Worm (Caenorhabditis elegans) whole organism, mixed stage, embryonic: Measurements from ENCODE around the gene ugt-15.

Source experiments
- mab-5 ChIP-seq: fragments of 150-350 bp; optimal IDR thresholded peaks from 2 replicates; lab custom pipeline; 2014; ENCODE audit warnings: missing biosample characterization, missing genetic modification characterization
- snpc-4 ChIP-seq: fragments of 150-350 bp; optimal IDR thresholded peaks from 2 replicates; lab custom pipeline; 2014; ENCODE audit warnings: missing biosample characterization, missing genetic modification characterization

ce11 chrV:12788451-12788850 is 38.9 kb upstream of the ugt-15 start, which contains the start of gene srbc-44:
- TF ChIP-seq mab-5 (tag; lab: Kevin White, UChicago), result no peak
- no peak for TF ChIP-seq snpc-4 (tag; lab: Kevin White, UChicago)
